Worm (Caenorhabditis elegans) whole organism, young adult: Measurements from ENCODE around the gene Y45F3A.1.

Experiments used
- C17E4.6 ChIP-seq: fragments of 200-800 bp; sonication (Bioruptor generic); IDR thresholded peaks from 2 replicates; pipeline ENCODE4 v1.3.6; 2022; ENCODE audit warnings: missing genetic modification reagents, missing genetic modification characterization, missing compliant biosample characterization
- Y79H2A.3 ChIP-seq: fragments of 200-800 bp; sonication (Bioruptor generic); conservative IDR thresholded peaks from 2 replicates; pipeline ENCODE4 v1.3.6; 2022; ENCODE audit warnings: missing genetic modification reagents, missing genetic modification characterization, missing compliant biosample characterization
- ZK185.1 ChIP-seq: sonication (generic microtip); optimal IDR thresholded peaks from 2 replicates; lab custom pipeline; 2016; ENCODE audit warnings: mild to moderate bottlenecking, missing genetic modification characterization, missing compliant biosample characterization; ENCODE audit not compliant: poor library complexity, severe bottlenecking
- ceh-91 ChIP-seq: fragments of 200-800 bp; sonication (Bioruptor generic); IDR thresholded peaks from 2 replicates; pipeline ENCODE4 v1.3.6; 2022; ENCODE audit warnings: missing genetic modification reagents, missing genetic modification characterization, missing compliant biosample characterization
- fkh-3 ChIP-seq: sonication (generic microtip); optimal IDR thresholded peaks from 2 replicates; lab custom pipeline; 2016; ENCODE audit warnings: mild to moderate bottlenecking, missing genetic modification characterization, missing compliant biosample characterization
- lin-54 ChIP-seq: fragments of 200-800 bp; sonication (Bioruptor generic); optimal IDR thresholded peaks from 2 replicates; lab custom pipeline; 2018; ENCODE audit warnings: mild to moderate bottlenecking, missing genetic modification characterization, missing compliant biosample characterization
- madf-8 ChIP-seq: fragments of 200-800 bp; sonication (Bioruptor generic); conservative IDR thresholded peaks from 2 replicates; pipeline ENCODE4 v1.3.6; 2022; ENCODE audit warnings: missing genetic modification reagents, missing genetic modification characterization, missing compliant biosample characterization
- mel-28 ChIP-seq: sonication (generic microtip); optimal IDR thresholded peaks from 2 replicates; lab custom pipeline; 2016; ENCODE audit warnings: borderline replicate concordance, mild to moderate bottlenecking, missing genetic modification characterization, missing compliant biosample characterization
- mes-4 ChIP-seq: sonication (generic microtip); optimal IDR thresholded peaks from 2 replicates; lab custom pipeline; 2016; ENCODE audit warnings: missing genotype, missing genetic modification characterization, missing compliant biosample characterization
- unc-130 ChIP-seq: sonication (generic microtip); optimal IDR thresholded peaks from 2 replicates; lab custom pipeline; 2016; ENCODE audit warnings: missing genetic modification reagents, missing genetic modification characterization, missing compliant biosample characterization
- xnd-1 ChIP-seq: sonication (generic microtip); optimal IDR thresholded peaks from 2 replicates; lab custom pipeline; 2016; ENCODE audit warnings: missing genotype, missing genetic modification reagents, missing genetic modification characterization, missing compliant biosample characterization

ce11 chrIII:10578873-10579272 lies 17.2 kb upstream of the Y45F3A.1 start:
- TF ChIP-seq mes-4 (tag; lab: Kevin White, UChicago) (no peak), lin-54 (no peak), C17E4.6 (GFP tag; lab: Robert Waterston, UW) (no peak), Y79H2A.3 (GFP tag; lab: Robert Waterston, UW) (no peak), madf-8 (GFP tag; lab: Robert Waterston, UW) (no peak), fkh-3 (no peak), ZK185.1 (tag; lab: Kevin White, UChicago) (no peak), xnd-1 (tag; lab: Kevin White, UChicago) (no peak), ceh-91 (GFP tag; lab: Robert Waterston, UW) (no peak), mel-28 (tag; lab: Kevin White, UChicago) (no peak), unc-130 (GFP tag; lab: Kevin White, UChicago) (no peak)
